Fruit fly (Drosophila melanogaster): ENCODE results near the gene CG14882.

- TF ChIP-seq CG8159 (tag; optimal IDR thresholded peaks at IDR 0.05) (no peak), CG13204 (GFP tag; optimal IDR thresholded peaks at IDR 0.05) (no peak), Ets98B (GFP tag; IDR thresholded peaks at IDR 0.05) (no peak), CG12605 (GFP tag; IDR thresholded peaks at IDR 0.05) (no peak), CG14655 (GFP tag; optimal IDR thresholded peaks at IDR 0.05) (no peak), D1 (tag; optimal IDR thresholded peaks at IDR 0.05) (no peak), CG32121 (GFP tag; IDR thresholded peaks at IDR 0.05) (no peak), EcR (GFP tag; optimal IDR thresholded peaks at IDR 0.05) (no peak), CG15710 (tag; optimal IDR thresholded peaks at IDR 0.05) (no peak), CG10348 (GFP tag; IDR thresholded peaks at IDR 0.05) (no peak), Pif1A (GFP tag; optimal IDR thresholded peaks at IDR 0.05) (no peak), CG34367 (tag; optimal IDR thresholded peaks at IDR 0.05) (no peak), CG9948 (tag; optimal IDR thresholded peaks at IDR 0.05) (no peak), Pif1B (GFP tag; optimal IDR thresholded peaks at IDR 0.05) (no peak)
These were observed 26.7 kb downstream of the CG14882 start, which contains the start of the genes CG42232 and CSN5 for dm6 chr3R:16469501-16470263.

Measured in whole organism, pupa.